Fruit fly (Drosophila melanogaster): ENCODE data around the gene CG18304.

DNA sequence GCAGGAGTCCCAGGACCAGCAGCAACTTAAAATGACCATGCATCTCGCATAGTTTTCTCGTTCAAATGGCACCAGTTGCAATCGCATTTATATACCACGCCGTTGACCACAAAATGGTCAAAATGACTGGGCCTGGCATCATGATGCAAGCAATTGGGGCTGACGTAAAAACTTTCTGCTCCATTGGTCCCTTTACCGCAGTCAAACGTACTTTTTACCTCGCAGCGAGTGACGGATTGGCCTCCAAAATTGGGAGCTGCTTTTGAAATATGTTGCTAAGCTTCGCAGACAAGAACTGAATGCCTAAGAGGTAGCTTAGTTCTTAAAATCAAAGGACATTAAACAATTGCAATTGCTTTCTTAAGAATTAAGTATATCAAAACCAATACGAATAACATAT is 26.3 kb downstream of the CG18304 start, which contains the start of gene CG32829:
- TF ChIP-seq insv (optimal IDR thresholded peaks at IDR 0.05) (no peak), h (optimal IDR thresholded peaks at IDR 0.05) (no peak), Sin3A (optimal IDR thresholded peaks at IDR 0.05) (no peak), Myc (optimal IDR thresholded peaks at IDR 0.05) (no peak)
